Worm (Caenorhabditis elegans): Measurements from ENCODE around the gene W02A2.5.

Gene W02A2.5

DNA sequence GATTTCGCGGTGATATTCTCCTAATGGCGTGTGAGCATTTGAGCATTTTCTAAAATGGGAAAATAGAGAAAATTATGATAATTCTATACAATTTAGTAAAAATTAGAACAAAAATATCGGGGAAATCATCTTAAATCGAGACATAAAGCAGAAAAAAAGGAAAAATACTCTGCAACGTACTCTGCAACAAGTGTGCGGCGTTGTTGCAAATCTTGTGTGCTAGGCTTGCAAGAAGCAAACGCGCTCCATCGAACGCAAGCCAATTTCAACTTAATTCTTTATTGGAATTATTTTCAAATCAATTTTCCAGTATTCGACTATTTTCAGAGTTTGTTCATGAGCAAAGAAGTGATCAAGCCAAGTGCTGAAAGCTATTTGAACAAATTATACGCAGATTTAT lies 43.4 kb downstream of the W02A2.5 start, which contains the start of the genes Y62E10A.20, Y62E10A.23 and mdt-9 (continued):
- TF ChIP-seq ceh-16 (tag; optimal IDR thresholded peaks at IDR 0.05) (no peak), nfya-1 (tag; optimal IDR thresholded peaks at IDR 0.05; ENCODE audit: insufficient read depth) (peak; percentile 82), lsy-12 (tag; optimal IDR thresholded peaks at IDR 0.05) (no peak), nhr-12 (tag; optimal IDR thresholded peaks at IDR 0.05) (no peak), pha-4 (tag; optimal IDR thresholded peaks at IDR 0.05) (peak; percentile 87)

DNA sequence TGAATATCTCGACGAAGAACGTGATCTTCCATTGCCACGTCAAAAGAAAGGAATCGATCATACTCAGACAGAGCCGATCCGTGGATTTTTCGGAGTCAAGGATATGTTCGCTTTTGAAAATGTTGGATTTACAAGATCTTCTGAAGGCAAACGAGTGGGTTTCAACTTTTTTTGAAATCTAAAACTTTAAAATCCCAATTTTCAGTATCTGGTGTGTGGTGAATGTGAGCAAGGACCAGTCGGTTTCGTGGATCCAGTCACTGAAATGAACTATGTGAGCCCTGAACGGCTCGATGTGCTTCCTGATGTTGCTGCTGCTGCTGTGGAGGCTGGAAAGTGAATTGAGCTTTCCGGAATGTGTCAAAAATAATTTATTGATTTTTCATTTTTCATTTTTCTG lies 44.2 kb downstream of the W02A2.5 start, which contains the start of gene lsm-3:
Gene lsm-3 (plus strand): TSS at position 301 of the 400 bp plus-strand sequence.
- TF ChIP-seq tbx-2 (tag; optimal IDR thresholded peaks at IDR 0.05) (no peak), pqm-1 (tag; optimal IDR thresholded peaks at IDR 0.05) (no peak), elt-2 (tag; optimal IDR thresholded peaks at IDR 0.05) (no peak), sea-2 (GFP tag; optimal IDR thresholded peaks at IDR 0.05) (no peak), mdl-1 (tag; optimal IDR thresholded peaks at IDR 0.05) (no peak), ztf-4 (tag; optimal IDR thresholded peaks at IDR 0.05) (no peak), skn-1 (tag; optimal IDR thresholded peaks at IDR 0.05) (no peak), eor-1 (tag; optimal IDR thresholded peaks at IDR 0.05) (no peak)

DNA sequence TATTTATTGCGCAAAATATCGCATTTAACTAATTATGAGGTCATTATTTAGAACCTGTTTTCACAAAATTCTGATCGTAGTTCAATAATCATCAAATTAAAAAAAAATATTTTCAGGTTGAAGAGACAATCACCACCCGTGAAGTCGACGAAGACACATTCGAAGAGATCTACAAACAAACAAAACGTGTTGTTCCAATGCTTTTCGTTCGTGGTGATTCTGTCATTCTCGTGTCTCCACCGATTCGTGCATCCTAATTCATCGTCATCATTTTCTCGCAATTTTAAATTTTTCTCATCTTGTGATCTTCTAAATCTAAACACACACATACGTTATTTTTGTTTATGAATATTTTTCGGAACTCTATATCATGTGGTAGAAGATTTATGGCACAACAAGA lies 46.1 kb downstream of the W02A2.5 start:
- peak; percentile 54 for TF ChIP-seq nhr-43 (tag; optimal IDR thresholded peaks at IDR 0.05; ENCODE audit: poor library complexity, severe bottlenecking)
- TF ChIP-seq R02D3.7 (tag; optimal IDR thresholded peaks at IDR 0.05) = no peak
- peak; percentile 9 for TF ChIP-seq nfya-1 (tag; optimal IDR thresholded peaks at IDR 0.05; ENCODE audit: insufficient read depth)
- TF ChIP-seq nhr-237 (tag; optimal IDR thresholded peaks at IDR 0.05) = no peak
- peak; percentile 38 for TF ChIP-seq jun-1 (tag; optimal IDR thresholded peaks at IDR 0.05)
- TF ChIP-seq pqm-1 (tag; optimal IDR thresholded peaks at IDR 0.05) = peak; percentile 19
- peak; percentile 0 for TF ChIP-seq nhr-25 (tag; optimal IDR thresholded peaks at IDR 0.05)
- TF ChIP-seq aly-2 (tag; optimal IDR thresholded peaks at IDR 0.05) = peak; percentile 49
- TF ChIP-seq ztf-4 (tag; optimal IDR thresholded peaks at IDR 0.05) = peak; percentile 76
- peak; percentile 12 for TF ChIP-seq elt-2 (tag; optimal IDR thresholded peaks at IDR 0.05)
- peak; percentile 35 for TF ChIP-seq nhr-23 (tag; optimal IDR thresholded peaks at IDR 0.05)
- TF ChIP-seq elt-3 (tag; optimal IDR thresholded peaks at IDR 0.05) = no peak
- no peak for TF ChIP-seq nhr-67 (tag; optimal IDR thresholded peaks at IDR 0.05)
- TF ChIP-seq hmg-11 (tag; optimal IDR thresholded peaks at IDR 0.05) = peak; percentile 3
- peak; percentile 51 for TF ChIP-seq lsy-12 (tag; optimal IDR thresholded peaks at IDR 0.05)
- TF ChIP-seq ama-1 (optimal IDR thresholded peaks at IDR 0.05) = peak; percentile 80
- peak; percentile 40 for TF ChIP-seq nhr-77 (tag; optimal IDR thresholded peaks at IDR 0.05)

DNA sequence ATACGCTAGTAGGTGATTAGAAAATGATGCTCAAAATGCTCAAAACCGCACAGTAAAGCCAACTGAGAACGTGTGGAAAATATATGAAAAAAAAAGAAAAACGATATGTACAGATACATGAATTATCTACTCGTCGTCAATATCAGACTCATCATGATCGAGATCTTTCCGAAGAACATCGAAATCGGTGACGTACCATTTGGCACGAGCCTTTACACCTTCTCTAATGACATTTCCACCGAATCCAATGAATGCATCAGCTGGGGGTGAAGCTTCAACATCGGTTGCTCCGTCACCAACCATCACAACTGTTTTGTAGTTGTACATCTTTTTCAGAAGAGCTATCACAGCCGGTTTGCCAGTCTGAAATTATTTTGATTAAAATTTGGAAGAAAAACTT lies 46.6 kb downstream of the W02A2.5 start:
- TF ChIP-seq tbx-2 (tag; optimal IDR thresholded peaks at IDR 0.05) (no peak), nhr-43 (tag; optimal IDR thresholded peaks at IDR 0.05; ENCODE audit: poor library complexity, severe bottlenecking) (peak; percentile 36)

DNA sequence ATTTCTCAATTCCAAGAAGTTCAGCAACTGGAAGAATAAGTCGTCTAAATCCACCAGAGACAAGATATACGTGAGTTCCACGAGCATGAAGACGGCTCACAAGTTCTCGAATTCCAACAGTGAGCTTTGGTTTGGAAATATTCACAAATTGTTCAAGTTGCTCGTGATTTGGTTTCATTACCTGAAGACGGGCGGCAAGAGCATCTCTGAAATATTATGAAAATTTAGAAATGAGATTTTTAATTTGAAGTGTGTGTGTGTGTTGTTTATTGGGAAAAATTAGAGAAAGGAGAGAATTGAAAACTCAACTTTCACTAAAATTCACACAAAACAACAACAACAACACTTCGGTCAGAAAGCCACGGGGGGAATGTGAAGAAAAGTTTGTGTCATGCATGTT lies 48.1 kb downstream of the W02A2.5 start:
- TF ChIP-seq jun-1 (tag; optimal IDR thresholded peaks at IDR 0.05) (no peak), ztf-11 (tag; optimal IDR thresholded peaks at IDR 0.05) (no peak), nhr-23 (tag; optimal IDR thresholded peaks at IDR 0.05) (no peak), ceh-16 (tag; optimal IDR thresholded peaks at IDR 0.05) (no peak), lsy-12 (tag; optimal IDR thresholded peaks at IDR 0.05) (no peak), mdl-1 (tag; optimal IDR thresholded peaks at IDR 0.05) (no peak), sea-2 (GFP tag; optimal IDR thresholded peaks at IDR 0.05) (no peak), snpc-4 (tag; optimal IDR thresholded peaks at IDR 0.05) (no peak), tbx-2 (tag; optimal IDR thresholded peaks at IDR 0.05) (no peak), egl-27 (tag; optimal IDR thresholded peaks at IDR 0.05) (no peak), elt-3 (tag; optimal IDR thresholded peaks at IDR 0.05) (no peak), R02D3.7 (tag; optimal IDR thresholded peaks at IDR 0.05) (no peak), hmg-11 (tag; optimal IDR thresholded peaks at IDR 0.05) (no peak), nhr-67 (tag; optimal IDR thresholded peaks at IDR 0.05) (no peak), nhr-237 (tag; optimal IDR thresholded peaks at IDR 0.05) (no peak), nhr-12 (tag; optimal IDR thresholded peaks at IDR 0.05) (no peak), ceh-9 (tag; optimal IDR thresholded peaks at IDR 0.05) (no peak), ama-1 (optimal IDR thresholded peaks at IDR 0.05) (no peak), fos-1 (tag; optimal IDR thresholded peaks at IDR 0.05) (no peak), ztf-4 (tag; optimal IDR thresholded peaks at IDR 0.05) (no peak)

DNA sequence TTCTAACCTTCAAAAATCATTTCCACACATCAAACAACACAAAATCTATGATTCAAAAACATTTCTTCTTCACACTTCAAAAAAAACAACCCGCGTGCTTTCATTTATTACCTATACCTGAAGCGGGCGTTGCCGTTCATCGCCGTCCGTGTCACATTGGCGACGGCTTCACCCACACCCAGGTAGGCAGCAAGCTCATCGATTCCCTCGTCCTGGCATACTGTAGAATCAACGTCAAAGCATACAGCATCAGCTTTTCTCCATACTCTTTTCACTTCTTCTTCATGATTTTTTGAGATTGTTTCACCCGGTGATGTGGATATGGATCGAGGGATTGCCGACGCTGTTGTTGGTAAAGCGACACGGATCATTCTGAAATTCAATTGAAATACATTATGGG lies 49.6 kb downstream of the W02A2.5 start:
- TF ChIP-seq lin-39 (tag; optimal IDR thresholded peaks at IDR 0.05) = no peak
- no peak for TF ChIP-seq nhr-11 (tag; optimal IDR thresholded peaks at IDR 0.05)
- peak; percentile 10 for TF ChIP-seq nhr-43 (tag; optimal IDR thresholded peaks at IDR 0.05; ENCODE audit: poor library complexity, severe bottlenecking)
- peak; percentile 72 for TF ChIP-seq ama-1 (optimal IDR thresholded peaks at IDR 0.05)
